Fruit fly (Drosophila melanogaster) whole organism, larva: Measurements from ENCODE around the gene CG15458.

ENCODE experiments used
- noc ChIP-seq: fragments of 200-800 bp; sonication (Bioruptor generic); optimal IDR thresholded peaks from 3 replicates; lab custom pipeline; 2019; ENCODE audit warnings: missing biosample characterization, mild to moderate bottlenecking, missing genetic modification characterization, moderate library complexity

Gene CG15458

dm6 chrX:20415444-20415843 lies 1.4 kb upstream of the CG15458 start, which contains the start of gene Obp19a:
Gene Obp19a (plus strand): TSS chrX:20415744.
- TF ChIP-seq noc (tag; lab: Kevin White, UChicago): no peak

dm6 chrX:20413481-20413880 lies 518 bp downstream of the CG15458 start, which contains the start of gene CG15459:
Gene CG15459 (minus strand): TSS chrX:20413581.
- TF ChIP-seq noc (tag; lab: Kevin White, UChicago): no peak

DNA sequence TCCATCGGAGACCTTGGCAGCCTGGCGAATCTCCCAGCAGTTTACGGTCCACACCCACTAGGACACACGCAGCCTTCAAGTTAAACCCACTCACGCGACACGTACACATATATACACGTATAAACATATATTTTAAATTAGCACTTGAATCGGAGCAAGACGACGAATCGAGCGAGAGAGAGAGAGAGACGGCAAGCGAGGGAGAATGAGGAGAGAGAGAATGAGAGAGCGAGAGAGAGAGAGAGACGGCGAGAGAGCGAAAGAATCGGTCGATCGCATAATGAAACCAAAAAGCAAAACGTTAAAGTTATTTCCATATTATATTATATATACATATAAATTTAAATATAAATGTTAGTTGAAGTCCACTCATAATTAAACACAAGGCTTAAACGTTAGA lies 2.4 kb downstream of the CG15458 start:
- no peak for TF ChIP-seq noc (tag; lab: Kevin White, UChicago)

dm6 chrX:20394066-20394913 lies 19.7 kb downstream of the CG15458 start, which contains the start of gene HERC2:
Gene HERC2 (plus strand): TSS chrX:20394395.
- TF ChIP-seq noc (tag; lab: Kevin White, UChicago): no peak

dm6 chrX:20393580-20393979 lies 20.4 kb downstream of the CG15458 start, which contains the start of gene Syx16:
Gene Syx16 (minus strand): TSS chrX:20393751.
- TF ChIP-seq noc (tag; lab: Kevin White, UChicago): no peak

DNA sequence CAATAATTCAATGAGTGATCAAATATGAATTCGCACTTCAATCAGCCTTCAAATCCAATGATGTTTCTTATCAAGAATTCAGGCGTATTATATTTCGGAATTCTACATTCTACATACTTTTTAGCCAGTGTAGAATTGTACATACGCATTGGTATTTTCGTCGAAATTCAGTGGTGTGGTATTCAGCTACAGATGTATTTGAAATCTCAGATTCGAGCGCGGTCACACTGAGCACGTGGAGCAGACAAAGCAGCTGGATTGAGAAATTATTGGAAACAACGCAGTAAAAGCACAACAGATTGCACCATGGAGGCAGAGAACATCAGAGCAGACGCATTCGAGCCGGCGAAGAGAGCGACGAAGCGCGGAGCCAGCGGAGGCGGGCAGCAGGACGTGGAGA lies 22.8 kb downstream of the CG15458 start:
- TF ChIP-seq noc (tag; lab: Kevin White, UChicago): no peak

DNA sequence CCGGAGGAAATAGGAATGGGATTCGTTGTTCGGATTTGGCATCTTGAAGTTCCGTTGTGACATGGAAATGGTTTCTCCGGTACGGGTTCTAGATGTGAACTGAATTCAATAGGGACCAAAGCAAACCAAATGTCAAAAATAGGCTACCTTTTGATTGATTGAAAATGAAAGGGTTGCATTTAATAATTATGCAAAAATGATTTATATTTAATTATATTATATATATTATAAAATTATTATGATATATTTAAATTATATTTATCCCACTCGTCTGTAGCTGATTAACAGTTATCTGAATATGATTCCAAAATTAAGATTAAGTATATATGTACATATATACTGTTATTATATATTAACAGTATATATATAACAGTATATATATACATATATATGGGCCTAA lies 23.3 kb downstream of the CG15458 start, which contains the start of gene jb:
Gene jb, minus strand, starts transcription at position 101 of the 400 bp plus-strand sequence.
- no peak for TF ChIP-seq noc (tag; lab: Kevin White, UChicago)

- TF ChIP-seq noc (tag; lab: Kevin White, UChicago): no peak
Measured at dm6 chrX:20389633-20390032, 24.4 kb downstream of the CG15458 start.

DNA sequence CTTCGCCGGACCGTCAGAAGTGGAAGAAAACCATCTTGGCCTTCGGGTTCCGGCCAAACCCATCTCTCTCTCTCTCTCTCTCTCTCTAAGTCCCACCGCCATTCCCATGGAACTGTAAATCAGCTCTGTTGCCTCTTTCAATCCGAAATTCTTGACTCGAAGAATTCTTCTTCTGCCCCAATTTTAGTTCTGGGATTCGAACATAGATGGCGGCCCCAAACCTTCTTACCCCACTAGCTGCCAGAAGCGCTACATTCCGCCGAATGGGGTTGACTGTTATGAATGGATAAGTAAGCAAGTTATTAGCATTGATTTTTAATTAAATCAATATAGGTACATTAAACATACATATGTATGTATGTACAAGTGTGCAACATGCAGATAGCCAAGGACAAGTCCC lies 28.1 kb downstream of the CG15458 start:
- TF ChIP-seq noc (tag; lab: Kevin White, UChicago): no peak

DNA sequence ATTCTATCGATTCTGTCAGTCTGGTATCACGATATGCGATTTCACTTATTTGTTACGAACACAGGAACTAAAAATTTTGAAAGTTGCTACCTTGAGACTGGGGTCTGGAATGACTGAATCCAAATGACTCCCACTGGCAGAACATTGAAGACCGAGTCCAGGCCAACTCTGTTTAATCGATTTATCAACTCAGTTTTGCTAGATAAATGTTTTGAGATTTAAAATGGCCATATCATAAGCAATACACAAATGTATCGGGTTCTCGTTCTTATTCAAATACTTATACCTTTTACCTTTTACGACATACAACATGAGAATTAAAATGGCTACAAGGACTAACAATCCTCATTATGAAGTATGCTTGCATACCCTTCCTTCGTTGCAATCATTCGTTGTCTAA lies 37.6 kb downstream of the CG15458 start, which contains the start of gene CG12679:
Gene CG12679, minus strand, starts transcription at position 101 of the 400 bp plus-strand sequence.
- no peak for TF ChIP-seq noc (tag; lab: Kevin White, UChicago)
